Fruit fly (Drosophila melanogaster): ENCODE measurements around the gene Ir68a.

- TF ChIP-seq CG8478 (optimal IDR thresholded peaks at IDR 0.05) (no peak), CTCF (optimal IDR thresholded peaks at IDR 0.05) (no peak)
Measured at dm6 chr3L:11252424-11253118, 16.6 kb upstream of the Ir68a start.
